Worm (Caenorhabditis elegans) whole organism, L4/young adult: ENCODE measurements around the gene mlc-3.

Experiments used
- W03F9.2 ChIP-seq: fragments of 150-350 bp; optimal IDR thresholded peaks from 2 replicates; lab custom pipeline; 2014; ENCODE audit warnings: missing biosample characterization, missing genetic modification characterization
- dao-5 ChIP-seq: sonication (generic microtip); optimal IDR thresholded peaks from 2 replicates; lab custom pipeline; 2016; ENCODE audit warnings: missing genotype, missing genetic modification characterization, moderate library complexity, missing compliant biosample characterization
- him-1 ChIP-seq: sonication (generic microtip); optimal IDR thresholded peaks from 2 replicates; lab custom pipeline; 2016; ENCODE audit warnings: missing genotype, missing genetic modification reagents, missing genetic modification characterization, missing compliant biosample characterization

DNA sequence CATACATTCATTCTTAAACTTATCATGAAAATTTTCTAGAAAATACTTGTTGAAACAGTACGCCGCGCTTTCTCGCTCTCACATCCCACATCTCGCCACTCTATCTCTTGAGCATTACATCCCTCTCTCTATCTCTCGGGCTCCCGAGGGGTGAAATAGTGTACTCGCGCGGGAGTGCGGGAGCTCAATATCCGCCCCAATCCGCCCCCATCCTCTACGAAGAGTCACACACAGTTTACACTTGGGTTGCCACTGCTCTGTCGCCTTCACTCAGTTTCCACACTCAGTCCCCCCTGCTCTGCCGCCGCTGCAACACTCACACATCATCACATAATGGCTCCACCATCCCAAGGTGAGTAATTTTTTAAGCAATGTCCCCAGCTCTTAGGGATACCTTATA, at the start of gene mlc-3:
- TF ChIP-seq W03F9.2 (tag; lab: Kevin White, UChicago) (no peak), him-1 (tag; lab: Kevin White, UChicago) (no peak), dao-5 (tag; lab: Kevin White, UChicago) (no peak)
